Fruit fly (Drosophila melanogaster) whole organism, wandering third instar larva: ENCODE data around the gene CG8173.
A peak's percentile ranks its signal among the peaks of the same experiment; 100 is the strongest.

Experiments
- Abd-B ChIP-seq: fragments of >200 bp; optimal IDR thresholded peaks from 2 replicates; lab custom pipeline; 2017; ENCODE audit warnings: missing biosample characterization, missing genetic modification characterization
- CG32264 ChIP-seq: fragments of 200-800 bp; sonication (Bioruptor generic); optimal IDR thresholded peaks from 2 replicates; lab custom pipeline; 2016; ENCODE audit warnings: missing biosample characterization, missing genetic modification characterization
- CG9705 ChIP-seq: fragments of 200-800 bp; sonication (Bioruptor generic); optimal IDR thresholded peaks from 2 replicates; lab custom pipeline; 2018; ENCODE audit warnings: missing biosample characterization, mild to moderate bottlenecking, missing genetic modification characterization
- CrebA ChIP-seq: fragments of 200-800 bp; sonication (Bioruptor generic); optimal IDR thresholded peaks from 2 replicates; lab custom pipeline; 2016; ENCODE audit warnings: missing biosample characterization, mild to moderate bottlenecking, missing genetic modification characterization, borderline replicate concordance
- Dfd ChIP-seq: fragments of >200 bp; optimal IDR thresholded peaks from 2 replicates; lab custom pipeline; 2017; ENCODE audit warnings: missing biosample characterization, missing genetic modification characterization
- Dif ChIP-seq: fragments of 200-275, 200-300 bp; sonication (Bioruptor generic); optimal IDR thresholded peaks from 2 replicates; lab custom pipeline; 2018; ENCODE audit warnings: missing biosample characterization, missing genetic modification characterization; ENCODE audit not compliant: partially characterized antibody
- GATAd ChIP-seq: sonication (Bioruptor generic); optimal IDR thresholded peaks from 2 replicates; lab custom pipeline; 2016; ENCODE audit warnings: missing biosample characterization, missing genetic modification characterization
- HLH106 ChIP-seq: fragments of 200-800 bp; optimal IDR thresholded peaks from 3 replicates; lab custom pipeline; 2019; ENCODE audit warnings: missing biosample characterization, mild to moderate bottlenecking, missing genetic modification characterization, moderate library complexity
- Hnf4 ChIP-seq: fragments of 200-800 bp; sonication (Bioruptor generic); optimal IDR thresholded peaks from 2 replicates; lab custom pipeline; 2016; ENCODE audit warnings: missing biosample characterization, mild to moderate bottlenecking, missing genetic modification characterization
- Hr78 ChIP-seq: fragments of >200 bp; optimal IDR thresholded peaks from 2 replicates; lab custom pipeline; 2017; ENCODE audit warnings: missing biosample characterization, missing genetic modification characterization
- Hr83 ChIP-seq: fragments of 200-300 bp; sonication (Bioruptor generic); optimal IDR thresholded peaks from 2 replicates; lab custom pipeline; 2016; ENCODE audit warnings: missing biosample characterization, mild to moderate bottlenecking, missing genetic modification characterization, moderate library complexity; ENCODE audit not compliant: poor library complexity, severe bottlenecking
- Jra ChIP-seq: sonication (Bioruptor generic); optimal IDR thresholded peaks from 2 replicates; lab custom pipeline; 2016; ENCODE audit warnings: missing biosample characterization, missing genetic modification characterization
- Mio ChIP-seq: sonication (Bioruptor generic); optimal IDR thresholded peaks from 2 replicates; lab custom pipeline; 2016; ENCODE audit warnings: missing biosample characterization, missing genetic modification characterization
- Myc ChIP-seq: fragments of >200 bp; optimal IDR thresholded peaks from 2 replicates; lab custom pipeline; 2017
- N ChIP-seq: fragments of >200 bp; optimal IDR thresholded peaks from 2 replicates; lab custom pipeline; 2018; ENCODE audit warnings: missing biosample characterization, missing external identifiers, missing genetic modification characterization
- OdsH ChIP-seq: fragments of 200-800 bp; sonication (Bioruptor generic); optimal IDR thresholded peaks from 2 replicates; lab custom pipeline; 2016; ENCODE audit warnings: missing biosample characterization, mild to moderate bottlenecking, missing genetic modification characterization
- Rel ChIP-seq, 2 experiments: fragments of 200-800 bp; sonication (Bioruptor generic) in 1 of 2; optimal IDR thresholded peaks; 2 replicates in 1 of 2; 3 replicates in 1 of 2; lab custom pipeline; 2016 to 2019; ENCODE audit warnings: mild to moderate bottlenecking in 2 of 2, missing biosample characterization in 2 of 2, missing genetic modification characterization in 2 of 2, moderate library complexity in 1 of 2
- Sp1 ChIP-seq: fragments of 200-800 bp; sonication (Bioruptor generic); optimal IDR thresholded peaks from 3 replicates; lab custom pipeline; 2019; ENCODE audit warnings: missing biosample characterization, mild to moderate bottlenecking, missing genetic modification characterization, moderate library complexity
- Vsx2 ChIP-seq: fragments of 200-300, 225-300 bp; sonication (Bioruptor generic); optimal IDR thresholded peaks from 2 replicates; lab custom pipeline; 2018; ENCODE audit warnings: missing biosample characterization, missing genetic modification characterization; ENCODE audit not compliant: partially characterized antibody
- br ChIP-seq: fragments of 200-800 bp; sonication (Bioruptor generic); optimal IDR thresholded peaks from 2 replicates; lab custom pipeline; 2016; ENCODE audit warnings: missing biosample characterization, missing genetic modification characterization
- brk ChIP-seq: fragments of 200-800 bp; sonication (Bioruptor generic); optimal IDR thresholded peaks from 2 replicates; lab custom pipeline; 2016; ENCODE audit warnings: missing biosample characterization, mild to moderate bottlenecking, missing genetic modification characterization
- dl ChIP-seq, 2 experiments: fragments of 175-275, 200-275 bp in 1 of 2; fragments of 200-275 bp in 1 of 2; sonication (Bioruptor generic); optimal IDR thresholded peaks; lab custom pipeline; 2018; ENCODE audit warnings: mild to moderate bottlenecking in 2 of 2, missing biosample characterization in 2 of 2, missing genetic modification characterization in 2 of 2, moderate library complexity in 2 of 2; ENCODE audit not compliant: partially characterized antibody in 2 of 2, insufficient read depth in 1 of 2
- dmrt93B ChIP-seq: fragments of 200-800 bp; sonication (Bioruptor generic); optimal IDR thresholded peaks from 2 replicates; lab custom pipeline; 2018; ENCODE audit warnings: missing biosample characterization, mild to moderate bottlenecking, missing genetic modification characterization
- dsf ChIP-seq: sonication (Bioruptor generic); optimal IDR thresholded peaks from 2 replicates; lab custom pipeline; 2016; ENCODE audit warnings: missing biosample characterization, missing genetic modification characterization, borderline replicate concordance
- ey ChIP-seq: fragments of 200-800 bp; sonication (Bioruptor generic); optimal IDR thresholded peaks from 2 replicates; lab custom pipeline; 2016; ENCODE audit warnings: missing biosample characterization, missing genetic modification characterization
- foxo ChIP-seq, 2 experiments: fragments of 200-800 bp; sonication (Bioruptor generic); optimal IDR thresholded peaks; 2 replicates in 1 of 2; 3 replicates in 1 of 2; lab custom pipeline; 2016 to 2017; ENCODE audit warnings: missing biosample characterization in 2 of 2, missing genetic modification characterization in 2 of 2
- fru ChIP-seq: fragments of 200-800 bp; sonication (Bioruptor generic); optimal IDR thresholded peaks from 3 replicates; lab custom pipeline; 2016; ENCODE audit warnings: missing biosample characterization, mild to moderate bottlenecking, missing genetic modification characterization
- h ChIP-seq: fragments of 200-800 bp; sonication (Bioruptor generic); optimal IDR thresholded peaks from 3 replicates; lab custom pipeline; 2016; ENCODE audit warnings: missing biosample characterization, mild to moderate bottlenecking, missing genetic modification characterization
- jim ChIP-seq: fragments of 175-275, 200-325 bp; sonication (Bioruptor generic); optimal IDR thresholded peaks from 2 replicates; lab custom pipeline; 2016; ENCODE audit warnings: missing biosample characterization, mild to moderate bottlenecking, missing genetic modification characterization
- lola ChIP-seq: fragments of >200 bp; optimal IDR thresholded peaks from 2 replicates; lab custom pipeline; 2017; ENCODE audit warnings: missing biosample characterization, missing genetic modification characterization
- pan ChIP-seq: fragments of >200 bp; optimal IDR thresholded peaks from 2 replicates; lab custom pipeline; 2017
- psq ChIP-seq: fragments of 200-800 bp; sonication (Bioruptor generic); optimal IDR thresholded peaks from 3 replicates; lab custom pipeline; 2017; ENCODE audit warnings: missing biosample characterization, mild to moderate bottlenecking, missing genetic modification characterization, moderate library complexity
- rgr ChIP-seq: fragments of 200-800 bp; sonication (Bioruptor generic); optimal IDR thresholded peaks from 3 replicates; lab custom pipeline; 2016; ENCODE audit warnings: missing biosample characterization, mild to moderate bottlenecking, missing genetic modification characterization
- sage ChIP-seq: fragments of 200-800 bp; sonication (Bioruptor generic); optimal IDR thresholded peaks from 2 replicates; lab custom pipeline; 2016; ENCODE audit warnings: missing biosample characterization, mild to moderate bottlenecking, missing genetic modification characterization
- sv ChIP-seq: fragments of 200-800 bp; sonication (Bioruptor generic); optimal IDR thresholded peaks from 3 replicates; lab custom pipeline; 2016; ENCODE audit warnings: missing biosample characterization, missing genetic modification characterization
- tai ChIP-seq: sonication (Bioruptor generic); optimal IDR thresholded peaks from 2 replicates; lab custom pipeline; 2016; ENCODE audit warnings: missing biosample characterization, missing genetic modification characterization
- usp ChIP-seq: fragments of >200 bp; optimal IDR thresholded peaks from 2 replicates; lab custom pipeline; 2017; ENCODE audit warnings: missing biosample characterization, missing genetic modification characterization
- woc ChIP-seq: sonication (Bioruptor generic); optimal IDR thresholded peaks from 2 replicates; lab custom pipeline; 2016; ENCODE audit warnings: missing biosample characterization, mild to moderate bottlenecking, missing genetic modification characterization

CG8173 gene

DNA sequence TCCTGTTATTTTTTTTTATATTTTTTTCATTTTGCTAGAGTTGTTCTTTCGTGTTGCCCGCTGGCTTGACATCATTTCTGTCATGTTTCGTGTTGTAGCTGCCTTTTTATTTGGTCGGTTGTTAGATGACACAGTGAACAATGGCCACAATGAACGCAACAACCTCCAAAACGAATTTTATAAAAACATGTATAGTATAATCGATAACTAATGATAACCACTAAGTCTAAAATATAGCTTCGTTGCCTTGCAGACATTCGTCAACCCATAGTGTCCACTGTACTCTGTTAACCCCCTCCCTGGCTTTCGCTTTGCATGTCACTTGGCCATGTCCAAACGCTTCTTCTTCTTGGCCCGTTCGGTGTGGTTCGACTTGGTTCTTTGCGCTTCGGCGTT is 4.3 kb upstream of the CG8173 start:
- TF ChIP-seq CG9705 (no peak), br (GFP tag; lab: Kevin White, UChicago) (peak; percentile 31), Hr78 (GFP tag; lab: Kevin White, UChicago) (no peak), Vsx2 (GFP tag; lab: Kevin White, UChicago) (no peak), Myc (lab: Kevin White, UChicago) (no peak), brk (GFP tag; lab: Kevin White, UChicago) (no peak), Hr83 (no peak), dl (GFP tag; optimal IDR thresholded peaks at IDR 0.05; lab: Kevin White, UChicago; ENCODE audit: insufficient read depth in 1 of 2, partially characterized antibody in 2 of 2) (no peak), Rel (GFP tag; optimal IDR thresholded peaks at IDR 0.05; lab: Kevin White, UChicago) (no peak), Rel (tag; optimal IDR thresholded peaks at IDR 0.05; lab: Kevin White, UChicago) (no peak), Sp1 (GFP tag; lab: Kevin White, UChicago) (no peak), Abd-B (GFP tag; lab: Kevin White, UChicago) (no peak), fru (GFP tag; lab: Kevin White, UChicago) (peak; percentile 41), Hnf4 (peak; percentile 50), tai (GFP tag; lab: Kevin White, UChicago) (peak; percentile 25), N (GFP tag; lab: Kevin White, UChicago) (no peak), h (GFP tag; lab: Kevin White, UChicago) (peak; percentile 46), sv (GFP tag; lab: Kevin White, UChicago) (no peak), sage (no peak), ey (GFP tag; lab: Kevin White, UChicago) (peak; percentile 64), woc (peak; percentile 40), dmrt93B (GFP tag; lab: Kevin White, UChicago) (no peak), HLH106 (tag; lab: Kevin White, UChicago) (peak; percentile 23), rgr (GFP tag; lab: Kevin White, UChicago) (peak; percentile 60), usp (GFP tag; lab: Kevin White, UChicago) (no peak), psq (GFP tag; lab: Kevin White, UChicago) (no peak), Mio (GFP tag; lab: Kevin White, UChicago) (no peak), foxo (GFP tag; optimal IDR thresholded peaks at IDR 0.05; lab: Kevin White, UChicago) (peak in 1 of 2 experiments; percentile 51), CG32264 (GFP tag; lab: Kevin White, UChicago) (no peak), GATAd (GFP tag; lab: Kevin White, UChicago) (no peak), CrebA (no peak), jim (GFP tag; lab: Kevin White, UChicago) (no peak), lola (GFP tag; lab: Kevin White, UChicago) (no peak), pan (no peak), Jra (GFP tag; lab: Kevin White, UChicago) (no peak), Dif (GFP tag; lab: Kevin White, UChicago) (no peak), OdsH (GFP tag; lab: Kevin White, UChicago) (peak; percentile 42), dsf (GFP tag; lab: Kevin White, UChicago) (no peak), Dfd (no peak)

dm6 chrX:17712995-17713739 is 3.7 kb upstream of the CG8173 start:
- TF ChIP-seq Rel (GFP tag; optimal IDR thresholded peaks at IDR 0.05; lab: Kevin White, UChicago) = no peak
- no peak for TF ChIP-seq Rel (tag; optimal IDR thresholded peaks at IDR 0.05; lab: Kevin White, UChicago)
- peak; percentile 12 for TF ChIP-seq HLH106 (tag; lab: Kevin White, UChicago)
- TF ChIP-seq sv (GFP tag; lab: Kevin White, UChicago) = peak; percentile 51
- peak in 1 of 2 experiments; percentile 35 for TF ChIP-seq foxo (GFP tag; optimal IDR thresholded peaks at IDR 0.05; lab: Kevin White, UChicago)
- peak; percentile 45 for TF ChIP-seq Dfd
- no peak for TF ChIP-seq ey (GFP tag; lab: Kevin White, UChicago)
